Fruit fly (Drosophila melanogaster) whole organism: ENCODE data around the gene CG5895.

Experiments used
- CG8478 ChIP-seq: fragments of >200 bp; optimal IDR thresholded peaks from 2 replicates; lab custom pipeline; 2018; ENCODE audit warnings: inconsistent platforms
- pan ChIP-seq: fragments of >200 bp; optimal IDR thresholded peaks from 2 replicates; lab custom pipeline; 2017
- usp ChIP-seq: fragments of >200 bp; optimal IDR thresholded peaks from 2 replicates; lab custom pipeline; 2017; ENCODE audit warnings: missing biosample characterization, missing genetic modification characterization, mixed read lengths

dm6 chr3L:16050887-16051258 lies 15.6 kb downstream of the CG5895 start, which contains the start of gene Diap1:
- TF ChIP-seq CG8478 (lab: Kevin White, UChicago) (no peak), usp (GFP tag; lab: Kevin White, UChicago) (no peak), pan (no peak)
